Worm (Caenorhabditis elegans) whole organism, young adult: ENCODE data around the gene emre-1.

Experiments
- B0261.1 ChIP-seq: sonication (generic microtip); optimal IDR thresholded peaks from 2 replicates; lab custom pipeline; 2016; ENCODE audit warnings: mild to moderate bottlenecking, missing genetic modification characterization, moderate library complexity, missing compliant biosample characterization
- B0336.3 ChIP-seq: fragments of 200-800 bp; sonication (Bioruptor generic); IDR thresholded peaks from 2 replicates; pipeline ENCODE4 v1.3.6; 2022; ENCODE audit warnings: missing genetic modification characterization, missing compliant biosample characterization
- D2030.7 ChIP-seq: fragments of 200-800 bp; sonication (Bioruptor generic); IDR thresholded peaks from 2 replicates; pipeline ENCODE4 v1.3.6; 2022; ENCODE audit warnings: missing genetic modification reagents, missing genetic modification characterization, missing compliant biosample characterization
- F33H1.4 ChIP-seq: fragments of 200-800 bp; sonication (Bioruptor generic); IDR thresholded peaks from 2 replicates; pipeline ENCODE4 v1.3.6; 2022; ENCODE audit warnings: missing genetic modification reagents, missing genetic modification characterization, missing compliant biosample characterization
- F49E8.2 ChIP-seq: sonication (generic microtip); optimal IDR thresholded peaks from 3 replicates; lab custom pipeline; 2017; ENCODE audit warnings: missing genetic modification characterization, mild to moderate bottlenecking, missing compliant biosample characterization, antibody characterized with exemption, moderate library complexity; ENCODE audit not compliant: insufficient read depth
- F57A8.1 ChIP-seq: fragments of 200-800 bp; sonication (Bioruptor generic); optimal IDR thresholded peaks from 2 replicates; lab custom pipeline; 2018; ENCODE audit warnings: mild to moderate bottlenecking, missing genetic modification characterization, moderate library complexity, missing compliant biosample characterization
- F57C9.4 ChIP-seq: sonication (generic microtip); optimal IDR thresholded peaks from 2 replicates; lab custom pipeline; 2017; ENCODE audit warnings: mild to moderate bottlenecking, missing genetic modification characterization, missing compliant biosample characterization
- T26A5.8 ChIP-seq: sonication (generic microtip); optimal IDR thresholded peaks from 2 replicates; lab custom pipeline; 2016; ENCODE audit warnings: missing genetic modification characterization, missing compliant biosample characterization
- Y79H2A.3 ChIP-seq: fragments of 200-800 bp; sonication (Bioruptor generic); conservative IDR thresholded peaks from 2 replicates; pipeline ENCODE4 v1.3.6; 2022; ENCODE audit warnings: missing genetic modification reagents, missing genetic modification characterization, missing compliant biosample characterization
- akir-1 ChIP-seq: fragments of 200-800 bp; sonication (Bioruptor generic); optimal IDR thresholded peaks from 2 replicates; lab custom pipeline; 2018; ENCODE audit warnings: mild to moderate bottlenecking, missing genetic modification characterization, moderate library complexity, missing compliant biosample characterization
- aptf-2 ChIP-seq: fragments of 200-800 bp; sonication (Bioruptor generic); conservative IDR thresholded peaks from 2 replicates; pipeline ENCODE4 v1.3.6; 2022; ENCODE audit warnings: missing genetic modification reagents, missing genetic modification characterization, missing compliant biosample characterization
- atf-7 ChIP-seq: sonication (generic microtip); optimal IDR thresholded peaks from 2 replicates; lab custom pipeline; 2017; ENCODE audit warnings: mild to moderate bottlenecking, missing genetic modification characterization, missing compliant biosample characterization
- ccch-3 ChIP-seq: fragments of 200-800 bp; sonication (Bioruptor generic); optimal IDR thresholded peaks from 2 replicates; lab custom pipeline; 2018; ENCODE audit warnings: mild to moderate bottlenecking, missing genetic modification characterization, missing compliant biosample characterization
- cebp-2 ChIP-seq: fragments of 200-800 bp; sonication (Bioruptor generic); IDR thresholded peaks from 2 replicates; pipeline ENCODE4 v1.3.6; 2022; ENCODE audit warnings: missing genetic modification characterization, missing compliant biosample characterization
- ceh-100 ChIP-seq: fragments of 200-800 bp; sonication (Bioruptor generic); IDR thresholded peaks from 2 replicates; pipeline ENCODE4 v1.3.6; 2022; ENCODE audit warnings: missing genetic modification reagents, missing genetic modification characterization, missing compliant biosample characterization
- ceh-91 ChIP-seq: fragments of 200-800 bp; sonication (Bioruptor generic); IDR thresholded peaks from 2 replicates; pipeline ENCODE4 v1.3.6; 2022; ENCODE audit warnings: missing genetic modification reagents, missing genetic modification characterization, missing compliant biosample characterization
- chd-7 ChIP-seq: sonication (generic microtip); optimal IDR thresholded peaks from 2 replicates; lab custom pipeline; 2016; ENCODE audit warnings: mild to moderate bottlenecking, missing genetic modification characterization, moderate library complexity, missing compliant biosample characterization
- die-1 ChIP-seq: sonication (generic microtip); optimal IDR thresholded peaks from 2 replicates; lab custom pipeline; 2016; ENCODE audit warnings: missing genotype, mild to moderate bottlenecking, missing genetic modification characterization, missing compliant biosample characterization
- efl-1 ChIP-seq: fragments of 150-350 bp; optimal IDR thresholded peaks from 2 replicates; lab custom pipeline; 2014; ENCODE audit warnings: missing biosample characterization, missing genetic modification reagents, missing genetic modification characterization
- gei-17 ChIP-seq: fragments of 200-800 bp; sonication (Bioruptor generic); optimal IDR thresholded peaks from 2 replicates; lab custom pipeline; 2018; ENCODE audit warnings: mild to moderate bottlenecking, missing genetic modification characterization, missing compliant biosample characterization
- hmg-1.2 ChIP-seq: fragments of 200-800 bp; sonication (Bioruptor generic); IDR thresholded peaks from 2 replicates; pipeline ENCODE4 v1.3.6; 2022; ENCODE audit warnings: missing genetic modification reagents, missing genetic modification characterization, missing compliant biosample characterization
- hrde-1 ChIP-seq: sonication (generic microtip); optimal IDR thresholded peaks from 2 replicates; lab custom pipeline; 2016; ENCODE audit warnings: missing genetic modification characterization, mild to moderate bottlenecking, missing compliant biosample characterization, moderate library complexity, missing genotype, missing genetic modification reagents, borderline replicate concordance
- hsf-1 ChIP-seq: fragments of 200-800 bp; sonication (Bioruptor generic); IDR thresholded peaks from 2 replicates; pipeline ENCODE4 v1.3.6; 2022; ENCODE audit warnings: missing genetic modification reagents, missing genetic modification characterization, missing compliant biosample characterization
- lin-26 ChIP-seq: fragments of 200-800 bp; sonication (Bioruptor generic); IDR thresholded peaks from 2 replicates; pipeline ENCODE4 v1.3.6; 2022; ENCODE audit warnings: missing genetic modification reagents, missing genetic modification characterization, missing compliant biosample characterization
- lir-1 ChIP-seq: fragments of 200-800 bp; sonication (Bioruptor generic); conservative IDR thresholded peaks from 2 replicates; pipeline ENCODE4 v1.3.6; 2022; ENCODE audit warnings: missing genetic modification reagents, missing genetic modification characterization, missing compliant biosample characterization
- madf-3 ChIP-seq: fragments of 200-800 bp; sonication (Bioruptor generic); IDR thresholded peaks from 2 replicates; pipeline ENCODE4 v1.3.6; 2022; ENCODE audit warnings: missing genetic modification reagents, missing genetic modification characterization, missing compliant biosample characterization
- madf-8 ChIP-seq: fragments of 200-800 bp; sonication (Bioruptor generic); conservative IDR thresholded peaks from 2 replicates; pipeline ENCODE4 v1.3.6; 2022; ENCODE audit warnings: missing genetic modification reagents, missing genetic modification characterization, missing compliant biosample characterization
- mes-4 ChIP-seq: sonication (generic microtip); optimal IDR thresholded peaks from 2 replicates; lab custom pipeline; 2016; ENCODE audit warnings: missing genotype, missing genetic modification characterization, missing compliant biosample characterization
- nhr-179 ChIP-seq: sonication (generic microtip); optimal IDR thresholded peaks from 2 replicates; lab custom pipeline; 2016; ENCODE audit warnings: mild to moderate bottlenecking, missing genetic modification characterization, missing compliant biosample characterization
- nhr-80 ChIP-seq: sonication (generic microtip); optimal IDR thresholded peaks from 2 replicates; lab custom pipeline; 2016; ENCODE audit warnings: missing genetic modification characterization, missing compliant biosample characterization
- nhr-90 ChIP-seq: sonication (generic microtip); optimal IDR thresholded peaks from 2 replicates; lab custom pipeline; 2016; ENCODE audit warnings: missing genotype, mild to moderate bottlenecking, missing genetic modification characterization, missing compliant biosample characterization
- pbrm-1 ChIP-seq: fragments of 200-800 bp; sonication (Bioruptor generic); IDR thresholded peaks from 2 replicates; pipeline ENCODE4 v1.3.6; 2022; ENCODE audit warnings: missing genetic modification reagents, missing genetic modification characterization, missing compliant biosample characterization
- repo-1 ChIP-seq: sonication (generic microtip); optimal IDR thresholded peaks from 2 replicates; lab custom pipeline; 2017; ENCODE audit warnings: mild to moderate bottlenecking, missing genetic modification characterization, missing compliant biosample characterization
- rpc-1 ChIP-seq, 2 experiments: fragments of 150-350 bp in 1 of 2; sonication (generic microtip) in 1 of 2; optimal IDR thresholded peaks; 2 replicates each; lab custom pipeline; 2014 to 2018; ENCODE audit warnings: missing biosample characterization in 1 of 2, missing genetic modification characterization in 1 of 2, missing genetic modification reagents in 1 of 2, missing genotype in 1 of 2
- tbp1 ChIP-seq: fragments of 200-800 bp; sonication (Bioruptor generic); optimal IDR thresholded peaks from 2 replicates; lab custom pipeline; 2018; ENCODE audit warnings: mild to moderate bottlenecking, missing genetic modification characterization, missing compliant biosample characterization
- tbx-9 ChIP-seq: sonication (generic microtip); optimal IDR thresholded peaks from 2 replicates; lab custom pipeline; 2016; ENCODE audit warnings: borderline replicate concordance, missing genetic modification characterization, inconsistent platforms, missing compliant biosample characterization
- xnd-1 ChIP-seq: sonication (generic microtip); optimal IDR thresholded peaks from 2 replicates; lab custom pipeline; 2016; ENCODE audit warnings: missing genotype, missing genetic modification reagents, missing genetic modification characterization, missing compliant biosample characterization
- ztf-18 ChIP-seq: sonication (generic microtip); optimal IDR thresholded peaks from 2 replicates; lab custom pipeline; 2016; ENCODE audit warnings: missing genotype, mild to moderate bottlenecking, missing genetic modification characterization, missing compliant biosample characterization
- ztf-22 ChIP-seq: fragments of 200-800 bp; sonication (Bioruptor generic); optimal IDR thresholded peaks from 2 replicates; lab custom pipeline; 2018; ENCODE audit warnings: mild to moderate bottlenecking, missing genetic modification characterization, moderate library complexity, missing compliant biosample characterization

Gene emre-1

ce11 chrX:14976840-14977534, 2.5 kb upstream of the emre-1 start (continued):
- TF ChIP-seq mes-4 (tag; lab: Kevin White, UChicago) = no peak
- 0 out of 2 replicates have a peak, but pooled peaks have one; percentile 34 for TF ChIP-seq lir-1 (GFP tag; lab: Robert Waterston, UW)
- no peak for TF ChIP-seq gei-17
- no peak for TF ChIP-seq chd-7
- peak; percentile 55 for TF ChIP-seq rpc-1 (optimal IDR thresholded peaks at IDR 0.05; lab: Kevin White, UChicago)
- TF ChIP-seq rpc-1 (tag; optimal IDR thresholded peaks at IDR 0.05; lab: Kevin White, UChicago) = peak; percentile 81
- no peak for TF ChIP-seq cebp-2 (GFP tag; lab: Robert Waterston, UW)
- no peak for TF ChIP-seq Y79H2A.3 (GFP tag; lab: Robert Waterston, UW)
- TF ChIP-seq ceh-100 = no peak
- TF ChIP-seq madf-3 = no peak
- TF ChIP-seq ccch-3 (GFP tag; lab: Kevin White, UChicago) = no peak
- peak; percentile 35 for TF ChIP-seq hmg-1.2 (GFP tag; lab: Robert Waterston, UW)
- TF ChIP-seq ztf-18 (tag; lab: Kevin White, UChicago) = no peak
- no peak for TF ChIP-seq xnd-1 (tag; lab: Kevin White, UChicago)
- TF ChIP-seq F49E8.2 = no peak
- TF ChIP-seq madf-8 (GFP tag; lab: Robert Waterston, UW) = no peak
- no peak for TF ChIP-seq F57A8.1 (GFP tag; lab: Kevin White, UChicago)
- TF ChIP-seq F33H1.4 (GFP tag; lab: Robert Waterston, UW) = no peak
- TF ChIP-seq D2030.7 (GFP tag; lab: Robert Waterston, UW) = peak; percentile 36; the same call in 1 of the 2 replicates
- TF ChIP-seq atf-7 (tag; lab: Kevin White, UChicago) = no peak
- peak; percentile 61 for TF ChIP-seq pbrm-1 (GFP tag; lab: Robert Waterston, UW)
- peak; percentile 47 for TF ChIP-seq hrde-1
- TF ChIP-seq B0261.1 (tag; lab: Kevin White, UChicago) = peak; percentile 62
- TF ChIP-seq B0336.3 (GFP tag; lab: Robert Waterston, UW) = no peak
- peak; percentile 84 for TF ChIP-seq tbp1 (GFP tag; lab: Kevin White, UChicago)
- no peak for TF ChIP-seq nhr-90 (tag; lab: Kevin White, UChicago)
- TF ChIP-seq hsf-1 (GFP tag; lab: Robert Waterston, UW) = 0 out of 2 replicates have a peak, but pooled peaks have one; percentile 21
- TF ChIP-seq aptf-2 = no peak
- no peak for TF ChIP-seq repo-1 (tag; lab: Kevin White, UChicago)
- no peak for TF ChIP-seq ztf-22 (GFP tag; lab: Kevin White, UChicago)
- TF ChIP-seq efl-1 (GFP tag; lab: Kevin White, UChicago) = no peak
- no peak for TF ChIP-seq ceh-91
- no peak for TF ChIP-seq T26A5.8
- TF ChIP-seq die-1 (tag; lab: Kevin White, UChicago) = no peak
- TF ChIP-seq akir-1 (GFP tag; lab: Kevin White, UChicago) = no peak
- TF ChIP-seq nhr-179 (tag; lab: Kevin White, UChicago) = no peak
- TF ChIP-seq lin-26 (GFP tag; lab: Robert Waterston, UW) = 0 out of 2 replicates have a peak, but pooled peaks have one; percentile 44
- no peak for TF ChIP-seq nhr-80 (tag; lab: Kevin White, UChicago)
- no peak for TF ChIP-seq F57C9.4 (tag; lab: Kevin White, UChicago)
- no peak for TF ChIP-seq tbx-9 (tag; lab: Kevin White, UChicago)
